Fruit fly (Drosophila melanogaster) whole organism: ENCODE measurements around the gene CG14879.

Source experiments
- CG8478 ChIP-seq: fragments of >200 bp; optimal IDR thresholded peaks from 2 replicates; lab custom pipeline; 2018; ENCODE audit warnings: inconsistent platforms
- Dll ChIP-seq: fragments of >200 bp; optimal IDR thresholded peaks from 2 replicates; lab custom pipeline; 2017
- pan ChIP-seq: fragments of >200 bp; optimal IDR thresholded peaks from 2 replicates; lab custom pipeline; 2017
- psq ChIP-seq: fragments of >200 bp; optimal IDR thresholded peaks from 2 replicates; lab custom pipeline; 2017

- TF ChIP-seq Dll (lab: Kevin White, UChicago) (no peak), CG8478 (lab: Kevin White, UChicago) (no peak), psq (lab: Kevin White, UChicago) (no peak), pan (lab: Kevin White, UChicago) (no peak)
Measured at dm6 chr3R:16356863-16357215, 7.8 kb upstream of the CG14879 start, which contains the start of gene CG10311.
